Fruit fly (Drosophila melanogaster) whole organism, prepupa: ENCODE measurements around the gene shf.

Source experiments
- Blimp-1 ChIP-seq: fragments of 200-800 bp; sonication (Bioruptor generic); optimal IDR thresholded peaks from 3 replicates; lab custom pipeline; 2017; ENCODE audit warnings: missing biosample characterization, missing genetic modification characterization, mild to moderate bottlenecking, moderate library complexity, missing genetic modification reagents
- CG10631 ChIP-seq: fragments of 200-800 bp; sonication (Bioruptor generic); optimal IDR thresholded peaks from 2 replicates; lab custom pipeline; 2016; ENCODE audit warnings: missing biosample characterization, missing genetic modification characterization
- CG10669 ChIP-seq: fragments of 200-800 bp; sonication (Bioruptor generic); optimal IDR thresholded peaks from 3 replicates; lab custom pipeline; 2018; ENCODE audit warnings: missing biosample characterization, mild to moderate bottlenecking, missing genetic modification characterization, moderate library complexity
- CG11762 ChIP-seq: fragments of 200-800 bp; sonication (Bioruptor generic); optimal IDR thresholded peaks from 3 replicates; lab custom pipeline; 2016; ENCODE audit warnings: missing biosample characterization, missing genetic modification characterization; ENCODE audit not compliant: insufficient read depth
- CG11902 ChIP-seq: fragments of 200-800 bp; sonication (Bioruptor generic); optimal IDR thresholded peaks from 3 replicates; lab custom pipeline; 2016; ENCODE audit warnings: missing biosample characterization, missing genetic modification characterization
- CG15336 ChIP-seq: fragments of 200-800 bp; sonication (Bioruptor generic); IDR thresholded peaks from 2 replicates; pipeline ENCODE4 v1.3.6; 2022; ENCODE audit warnings: missing biosample characterization, missing genetic modification characterization
- CG1621 ChIP-seq: fragments of 200-800 bp; sonication (Bioruptor generic); optimal IDR thresholded peaks from 3 replicates; lab custom pipeline; 2018; ENCODE audit warnings: missing biosample characterization, mild to moderate bottlenecking, missing genetic modification characterization
- CG16779 ChIP-seq: fragments of 200-800 bp; sonication (Bioruptor generic); optimal IDR thresholded peaks from 3 replicates; lab custom pipeline; 2017; ENCODE audit warnings: missing biosample characterization, mild to moderate bottlenecking, missing genetic modification characterization
- CG3032 ChIP-seq: fragments of 200-800 bp; optimal IDR thresholded peaks from 2 replicates; lab custom pipeline; 2019; ENCODE audit warnings: missing biosample characterization, mild to moderate bottlenecking, missing genetic modification characterization, moderate library complexity
- CG31627 ChIP-seq: fragments of 200-800 bp; sonication (Bioruptor generic); optimal IDR thresholded peaks from 3 replicates; lab custom pipeline; 2016; ENCODE audit warnings: missing biosample characterization, missing genetic modification characterization
- CG32006 ChIP-seq: fragments of 200-800 bp; sonication (Bioruptor generic); optimal IDR thresholded peaks from 3 replicates; lab custom pipeline; 2017; ENCODE audit warnings: missing biosample characterization, mild to moderate bottlenecking, missing genetic modification characterization
- CG34406 ChIP-seq: fragments of 200-800 bp; sonication (Bioruptor generic); optimal IDR thresholded peaks from 3 replicates; lab custom pipeline; 2016; ENCODE audit warnings: missing biosample characterization, missing genetic modification characterization
- CG3919 ChIP-seq: fragments of 200-800 bp; sonication (Bioruptor generic); optimal IDR thresholded peaks from 3 replicates; lab custom pipeline; 2016; ENCODE audit warnings: missing biosample characterization, missing genetic modification characterization
- CG4318 ChIP-seq: fragments of 200-800 bp; sonication (Bioruptor generic); optimal IDR thresholded peaks from 3 replicates; lab custom pipeline; 2017; ENCODE audit warnings: missing biosample characterization, mild to moderate bottlenecking, missing genetic modification characterization
- CG6163 ChIP-seq: fragments of 200-800 bp; sonication (Bioruptor generic); IDR thresholded peaks from 3 replicates; pipeline ENCODE4 v1.3.6; 2022; ENCODE audit warnings: missing biosample characterization, missing genetic modification characterization
- CG6792 ChIP-seq: fragments of 200-800 bp; sonication (Bioruptor generic); optimal IDR thresholded peaks from 3 replicates; lab custom pipeline; 2016; ENCODE audit warnings: missing biosample characterization, missing genetic modification characterization
- CG6854 ChIP-seq: fragments of 200-800 bp; sonication (Bioruptor generic); optimal IDR thresholded peaks from 2 replicates; lab custom pipeline; 2017; ENCODE audit warnings: missing biosample characterization, mild to moderate bottlenecking, missing genetic modification characterization
- CG7368 ChIP-seq: fragments of 200-800 bp; sonication (Bioruptor generic); optimal IDR thresholded peaks from 3 replicates; lab custom pipeline; 2016; ENCODE audit warnings: missing biosample characterization, missing genetic modification characterization
- CG8119 ChIP-seq: fragments of 200-800 bp; sonication (Bioruptor generic); IDR thresholded peaks from 3 replicates; pipeline ENCODE4 v1.3.6; 2022; ENCODE audit warnings: missing biosample characterization, missing genetic modification characterization
- CG8319 ChIP-seq: fragments of 200-800 bp; sonication (Bioruptor generic); optimal IDR thresholded peaks from 3 replicates; lab custom pipeline; 2016; ENCODE audit warnings: missing biosample characterization, missing genetic modification characterization
- CG8632 ChIP-seq: fragments of 200-800 bp; sonication (Bioruptor generic); optimal IDR thresholded peaks from 3 replicates; lab custom pipeline; 2016; ENCODE audit warnings: missing biosample characterization, missing genetic modification characterization
- CG9139 ChIP-seq: fragments of 200-800 bp; sonication (Bioruptor generic); optimal IDR thresholded peaks from 3 replicates; lab custom pipeline; 2017; ENCODE audit warnings: missing biosample characterization, mild to moderate bottlenecking, missing genetic modification characterization
- Eip75B ChIP-seq: fragments of 200-800 bp; sonication (Bioruptor generic); optimal IDR thresholded peaks from 3 replicates; lab custom pipeline; 2016; ENCODE audit warnings: missing biosample characterization, missing genetic modification characterization
- Eip78C ChIP-seq: fragments of 200-800 bp; sonication (Bioruptor generic); peaks from one replicate; lab custom pipeline; 2016; ENCODE audit warnings: missing biosample characterization, missing genetic modification characterization
- Eip93F ChIP-seq: fragments of 200-800 bp; sonication (Bioruptor generic); optimal IDR thresholded peaks from 2 replicates; lab custom pipeline; 2016; ENCODE audit warnings: missing biosample characterization, mild to moderate bottlenecking, missing genetic modification characterization
- Ets96B ChIP-seq: fragments of 200-800 bp; optimal IDR thresholded peaks from 2 replicates; lab custom pipeline; 2019; ENCODE audit warnings: missing biosample characterization, mild to moderate bottlenecking, missing genetic modification characterization, moderate library complexity
- Gug ChIP-seq: fragments of 200-800 bp; sonication (Bioruptor generic); IDR thresholded peaks from 2 replicates; pipeline ENCODE4 v1.3.6; 2022; ENCODE audit warnings: missing biosample characterization, missing genetic modification characterization
- Hr38 ChIP-seq: sonication (Bioruptor generic); optimal IDR thresholded peaks from 2 replicates; lab custom pipeline; 2016; ENCODE audit warnings: missing biosample characterization, missing genetic modification characterization
- Hr39 ChIP-seq: fragments of 200-800 bp; sonication (Bioruptor generic); optimal IDR thresholded peaks from 2 replicates; lab custom pipeline; 2016; ENCODE audit warnings: missing biosample characterization, missing genetic modification characterization
- Hr4 ChIP-seq: fragments of 200-800 bp; sonication (Bioruptor generic); optimal IDR thresholded peaks from 3 replicates; lab custom pipeline; 2016; ENCODE audit warnings: missing biosample characterization, missing genetic modification characterization
- Met ChIP-seq: fragments of 200-800 bp; sonication (Bioruptor generic); optimal IDR thresholded peaks from 3 replicates; lab custom pipeline; 2016; ENCODE audit warnings: missing biosample characterization, missing genetic modification characterization
- OdsH ChIP-seq: fragments of 200-800 bp; sonication (Bioruptor generic); optimal IDR thresholded peaks from 3 replicates; lab custom pipeline; 2016; ENCODE audit warnings: missing biosample characterization, missing genetic modification characterization
- Smox ChIP-seq: fragments of 200-800 bp; sonication (Bioruptor generic); optimal IDR thresholded peaks from 3 replicates; lab custom pipeline; 2016; ENCODE audit warnings: missing biosample characterization, missing genetic modification characterization
- Sox102F ChIP-seq: fragments of 200-800 bp; sonication (Bioruptor generic); optimal IDR thresholded peaks from 2 replicates; lab custom pipeline; 2016; ENCODE audit warnings: missing biosample characterization, mild to moderate bottlenecking, missing genetic modification characterization
- Sox14 ChIP-seq: fragments of 200-800 bp; sonication (Bioruptor generic); optimal IDR thresholded peaks from 3 replicates; lab custom pipeline; 2016; ENCODE audit warnings: missing biosample characterization, missing genetic modification characterization
- Sox15 ChIP-seq: fragments of 200-800 bp; sonication (Bioruptor generic); optimal IDR thresholded peaks from 3 replicates; lab custom pipeline; 2016; ENCODE audit warnings: missing biosample characterization, missing genetic modification characterization
- achi ChIP-seq: fragments of 200-800 bp; sonication (Bioruptor generic); optimal IDR thresholded peaks from 3 replicates; lab custom pipeline; 2016; ENCODE audit warnings: missing biosample characterization, missing genetic modification characterization
- acj6 ChIP-seq: fragments of 200-800 bp; sonication (Bioruptor generic); optimal IDR thresholded peaks from 3 replicates; lab custom pipeline; 2016; ENCODE audit warnings: missing biosample characterization, missing genetic modification characterization
- cyc ChIP-seq: fragments of 200-800 bp; sonication (Bioruptor generic); optimal IDR thresholded peaks from 3 replicates; lab custom pipeline; 2016; ENCODE audit warnings: missing biosample characterization, missing genetic modification characterization
- dac ChIP-seq: fragments of 200-800 bp; sonication (Bioruptor generic); optimal IDR thresholded peaks from 2 replicates; lab custom pipeline; 2017; ENCODE audit warnings: missing biosample characterization, mild to moderate bottlenecking, missing genetic modification characterization
- eg ChIP-seq: fragments of 200-800 bp; sonication (Bioruptor generic); IDR thresholded peaks from 3 replicates; pipeline ENCODE4 v1.3.6; 2022; ENCODE audit warnings: missing biosample characterization, missing genetic modification characterization
- fd59A ChIP-seq: fragments of 200-800 bp; sonication (Bioruptor generic); optimal IDR thresholded peaks from 2 replicates; lab custom pipeline; 2017; ENCODE audit warnings: missing biosample characterization, mild to moderate bottlenecking, missing genetic modification characterization, missing genetic modification reagents
- fd85E ChIP-seq: fragments of 200-800 bp; sonication (Bioruptor generic); optimal IDR thresholded peaks from 3 replicates; lab custom pipeline; 2016; ENCODE audit warnings: missing biosample characterization, missing genetic modification characterization
- fkh ChIP-seq: fragments of 200-800 bp; sonication (Bioruptor generic); optimal IDR thresholded peaks from 3 replicates; lab custom pipeline; 2017; ENCODE audit warnings: missing biosample characterization, mild to moderate bottlenecking, missing genetic modification characterization, moderate library complexity
- net ChIP-seq: fragments of 200-800 bp; sonication (Bioruptor generic); optimal IDR thresholded peaks from 3 replicates; lab custom pipeline; 2016; ENCODE audit warnings: missing biosample characterization, missing genetic modification characterization
- pdm3 ChIP-seq: fragments of 200-800 bp; sonication (Bioruptor generic); optimal IDR thresholded peaks from 3 replicates; lab custom pipeline; 2016; ENCODE audit warnings: missing biosample characterization, missing genetic modification characterization
- salr ChIP-seq, 2 experiments: fragments of 200-800 bp; sonication (Bioruptor generic); optimal IDR thresholded peaks; 3 replicates each; lab custom pipeline; 2016 to 2018; ENCODE audit warnings: missing biosample characterization in 2 of 2, missing genetic modification characterization in 2 of 2, mild to moderate bottlenecking in 1 of 2
- spab ChIP-seq: fragments of 200-800 bp; sonication (Bioruptor generic); optimal IDR thresholded peaks from 2 replicates; lab custom pipeline; 2017; ENCODE audit warnings: missing biosample characterization, mild to moderate bottlenecking, missing genetic modification characterization, missing genetic modification reagents
- svp ChIP-seq: fragments of 200-800 bp; sonication (Bioruptor generic); peaks from one replicate; lab custom pipeline; 2016; ENCODE audit warnings: missing biosample characterization, missing genetic modification characterization
- topi ChIP-seq: fragments of 200-800 bp; sonication (Bioruptor generic); optimal IDR thresholded peaks from 3 replicates; lab custom pipeline; 2016; ENCODE audit warnings: missing biosample characterization, missing genetic modification characterization

shf gene

dm6 chrX:6744088-6744487 is 35.4 kb downstream of the shf start, which contains the start of gene RpL17 (continued):
- peak; percentile 60 for TF ChIP-seq topi
- peak; percentile 82 for TF ChIP-seq CG16779 (tag; lab: Kevin White, UChicago)
- TF ChIP-seq cyc = peak; percentile 73
- peak; percentile 65 for TF ChIP-seq CG9139 (GFP tag; lab: Kevin White, UChicago)
- peak; percentile 70 for TF ChIP-seq CG3919
- TF ChIP-seq eg (GFP tag; lab: Robert Waterston, UW) = peak; percentile 84
- TF ChIP-seq Eip75B = peak; percentile 76
- TF ChIP-seq CG31627 (GFP tag; lab: Kevin White, UChicago) = peak; percentile 80
- TF ChIP-seq CG11902 (GFP tag; lab: Kevin White, UChicago) = peak; percentile 17
- TF ChIP-seq Ets96B (tag; lab: Kevin White, UChicago) = no peak
- peak; percentile 38 for TF ChIP-seq Sox14
- peak; percentile 82 for TF ChIP-seq svp (GFP tag; lab: Kevin White, UChicago)
- peak; percentile 63 for TF ChIP-seq CG6792 (GFP tag; lab: Kevin White, UChicago)
- TF ChIP-seq acj6 (GFP tag; lab: Kevin White, UChicago) = peak; percentile 65
- no peak for TF ChIP-seq Eip93F (GFP tag; lab: Kevin White, UChicago)
- TF ChIP-seq pdm3 = peak; percentile 75
- peak; percentile 14 for TF ChIP-seq Sox15 (GFP tag; lab: Kevin White, UChicago)
- no peak for TF ChIP-seq CG4318 (GFP tag; lab: Kevin White, UChicago)
- TF ChIP-seq dac (GFP tag; lab: Kevin White, UChicago) = peak; percentile 44
- TF ChIP-seq CG3032 (tag; lab: Kevin White, UChicago) = peak; percentile 29
- peak; percentile 44 for TF ChIP-seq fd59A
- peak; percentile 42 for TF ChIP-seq CG11762
- TF ChIP-seq Hr38 (GFP tag; lab: Kevin White, UChicago) = no peak
- peak; percentile 50 for TF ChIP-seq fd85E (GFP tag; lab: Kevin White, UChicago)
- TF ChIP-seq achi = peak; percentile 70
- peak; percentile 89 for TF ChIP-seq CG6163 (GFP tag; lab: Robert Waterston, UW)
- peak; percentile 74 for TF ChIP-seq Met (GFP tag; lab: Kevin White, UChicago)

- TF ChIP-seq Blimp-1 (GFP tag; lab: Kevin White, UChicago) = no peak
- TF ChIP-seq fkh = no peak
- TF ChIP-seq CG3032 (tag; lab: Kevin White, UChicago) = no peak
- no peak for TF ChIP-seq Gug (GFP tag; lab: Robert Waterston, UW)
- TF ChIP-seq Met (GFP tag; lab: Kevin White, UChicago) = peak; percentile 26
- TF ChIP-seq Sox14 = peak; percentile 5
- TF ChIP-seq CG34406 (GFP tag; lab: Kevin White, UChicago) = no peak
- no peak for TF ChIP-seq svp (GFP tag; lab: Kevin White, UChicago)
- 0 out of 2 replicates have a peak, but pooled peaks have one; percentile 30 for TF ChIP-seq CG15336 (GFP tag; lab: Robert Waterston, UW)
- no peak for TF ChIP-seq fd59A
- TF ChIP-seq topi = peak; percentile 26
- TF ChIP-seq CG7368 (GFP tag; lab: Kevin White, UChicago) = no peak
- TF ChIP-seq Sox102F (GFP tag; lab: Kevin White, UChicago) = no peak
- no peak for TF ChIP-seq fd85E (GFP tag; lab: Kevin White, UChicago)
- peak; percentile 6 for TF ChIP-seq CG31627 (GFP tag; lab: Kevin White, UChicago)
- peak; percentile 17 for TF ChIP-seq Smox (GFP tag; lab: Kevin White, UChicago)
- TF ChIP-seq CG8632 (GFP tag; lab: Kevin White, UChicago) = no peak
- TF ChIP-seq spab (GFP tag; lab: Kevin White, UChicago) = no peak
- peak; percentile 12 for TF ChIP-seq Hr4 (GFP tag; lab: Kevin White, UChicago)
- TF ChIP-seq net (GFP tag; lab: Kevin White, UChicago) = no peak
- TF ChIP-seq CG1621 (tag; lab: Kevin White, UChicago) = no peak
- TF ChIP-seq pdm3 = peak; percentile 31
- no peak for TF ChIP-seq cyc
- TF ChIP-seq CG8119 (GFP tag; lab: Robert Waterston, UW) = peak; percentile 46; the same call in 1 of the 3 replicates
- no peak for TF ChIP-seq CG6163 (GFP tag; lab: Robert Waterston, UW)
- no peak for TF ChIP-seq acj6 (GFP tag; lab: Kevin White, UChicago)
- TF ChIP-seq salr (GFP tag; optimal IDR thresholded peaks at IDR 0.05; lab: Kevin White, UChicago) = no peak
- no peak for TF ChIP-seq OdsH (GFP tag; lab: Kevin White, UChicago)
- TF ChIP-seq Eip78C (GFP tag; lab: Kevin White, UChicago) = peak; percentile 37
- TF ChIP-seq CG6854 (GFP tag; lab: Kevin White, UChicago) = no peak
- TF ChIP-seq CG6792 (GFP tag; lab: Kevin White, UChicago) = peak; percentile 18
- peak; percentile 30 for TF ChIP-seq Hr39 (GFP tag; lab: Kevin White, UChicago)
- peak; percentile 15 for TF ChIP-seq CG10669 (GFP tag; lab: Kevin White, UChicago)
- TF ChIP-seq Sox15 (GFP tag; lab: Kevin White, UChicago) = no peak
- TF ChIP-seq CG8319 (GFP tag; lab: Kevin White, UChicago) = no peak
- TF ChIP-seq CG10631 = no peak
- peak; percentile 36 for TF ChIP-seq CG32006 (GFP tag; lab: Kevin White, UChicago)
These were observed 36.3 kb downstream of the shf start for dm6 chrX:6743192-6743591.
